Worm (Caenorhabditis elegans) whole organism, young adult: Measurements from ENCODE around the gene F29G9.1.

Source experiments
- B0019.2 ChIP-seq: fragments of 200-800 bp; sonication (Bioruptor generic); conservative IDR thresholded peaks from 2 replicates; pipeline ENCODE4 v1.3.6; 2022; ENCODE audit warnings: missing genetic modification reagents, missing genetic modification characterization, missing compliant biosample characterization
- B0035.1 ChIP-seq: sonication (generic microtip); optimal IDR thresholded peaks from 2 replicates; lab custom pipeline; 2016; ENCODE audit warnings: missing genetic modification characterization, mild to moderate bottlenecking, missing compliant biosample characterization, missing genotype, missing genetic modification reagents
- B0336.3 ChIP-seq: fragments of 200-800 bp; sonication (Bioruptor generic); IDR thresholded peaks from 2 replicates; pipeline ENCODE4 v1.3.6; 2022; ENCODE audit warnings: missing genetic modification characterization, missing compliant biosample characterization
- C06A6.2 ChIP-seq: fragments of 200-800 bp; sonication (Bioruptor generic); conservative IDR thresholded peaks from 2 replicates; pipeline ENCODE4 v1.3.6; 2022; ENCODE audit warnings: missing genetic modification characterization, missing compliant biosample characterization
- C17E4.6 ChIP-seq: fragments of 200-800 bp; sonication (Bioruptor generic); IDR thresholded peaks from 2 replicates; pipeline ENCODE4 v1.3.6; 2022; ENCODE audit warnings: missing genetic modification reagents, missing genetic modification characterization, missing compliant biosample characterization
- D2030.7 ChIP-seq: fragments of 200-800 bp; sonication (Bioruptor generic); IDR thresholded peaks from 2 replicates; pipeline ENCODE4 v1.3.6; 2022; ENCODE audit warnings: missing genetic modification reagents, missing genetic modification characterization, missing compliant biosample characterization
- F10E7.11 ChIP-seq: sonication (generic microtip); optimal IDR thresholded peaks from 2 replicates; lab custom pipeline; 2017; ENCODE audit warnings: mild to moderate bottlenecking, missing genetic modification characterization, moderate library complexity, missing compliant biosample characterization
- F22D6.2 ChIP-seq: sonication (generic microtip); optimal IDR thresholded peaks from 2 replicates; lab custom pipeline; 2016; ENCODE audit warnings: mild to moderate bottlenecking, missing genetic modification characterization, missing compliant biosample characterization
- F23B12.7 ChIP-seq: sonication (generic microtip); optimal IDR thresholded peaks from 2 replicates; lab custom pipeline; 2017; ENCODE audit warnings: missing genetic modification characterization, mild to moderate bottlenecking, missing compliant biosample characterization, antibody characterized with exemption, moderate library complexity; ENCODE audit not compliant: insufficient read depth
- F37B4.10 ChIP-seq: fragments of 200-800 bp; sonication (Bioruptor generic); IDR thresholded peaks from 2 replicates; pipeline ENCODE4 v1.3.6; 2022; ENCODE audit warnings: missing genetic modification characterization, missing compliant biosample characterization
- F39B2.1 ChIP-seq: fragments of 200-800 bp; sonication (Bioruptor generic); IDR thresholded peaks from 2 replicates; pipeline ENCODE4 v1.3.6; 2022; ENCODE audit warnings: missing genetic modification reagents, missing genetic modification characterization, missing compliant biosample characterization
- F52B5.7 ChIP-seq: sonication (generic microtip); optimal IDR thresholded peaks from 2 replicates; lab custom pipeline; 2016; ENCODE audit warnings: mild to moderate bottlenecking, missing genetic modification characterization, missing compliant biosample characterization
- F57A8.1 ChIP-seq: fragments of 200-800 bp; sonication (Bioruptor generic); optimal IDR thresholded peaks from 2 replicates; lab custom pipeline; 2018; ENCODE audit warnings: mild to moderate bottlenecking, missing genetic modification characterization, moderate library complexity, missing compliant biosample characterization
- K11D2.4 ChIP-seq: fragments of 200-800 bp; sonication (Bioruptor generic); IDR thresholded peaks from 2 replicates; pipeline ENCODE4 v1.3.6; 2022; ENCODE audit warnings: missing genetic modification reagents, missing genetic modification characterization, missing compliant biosample characterization
- T07F8.4 ChIP-seq: sonication (generic microtip); optimal IDR thresholded peaks from 2 replicates; lab custom pipeline; 2016; ENCODE audit warnings: mild to moderate bottlenecking, missing genetic modification characterization, moderate library complexity, missing compliant biosample characterization
- Y53G8AR.9 ChIP-seq: fragments of 200-800 bp; sonication (Bioruptor generic); conservative IDR thresholded peaks from 2 replicates; pipeline ENCODE4 v1.3.6; 2022; ENCODE audit warnings: missing genetic modification reagents, missing genetic modification characterization, missing compliant biosample characterization
- Y67H2A.10 ChIP-seq: fragments of 200-800 bp; sonication (Bioruptor generic); conservative IDR thresholded peaks from 2 replicates; pipeline ENCODE4 v1.3.6; 2022; ENCODE audit warnings: missing genetic modification reagents, missing genetic modification characterization, missing compliant biosample characterization
- Y79H2A.3 ChIP-seq: fragments of 200-800 bp; sonication (Bioruptor generic); conservative IDR thresholded peaks from 2 replicates; pipeline ENCODE4 v1.3.6; 2022; ENCODE audit warnings: missing genetic modification reagents, missing genetic modification characterization, missing compliant biosample characterization
- akir-1 ChIP-seq: fragments of 200-800 bp; sonication (Bioruptor generic); optimal IDR thresholded peaks from 2 replicates; lab custom pipeline; 2018; ENCODE audit warnings: mild to moderate bottlenecking, missing genetic modification characterization, moderate library complexity, missing compliant biosample characterization
- ama-1 ChIP-seq, 3 experiments: fragments of 150-350 bp in 1 of 3; sonication (generic microtip) in 2 of 3; optimal IDR thresholded peaks; 2 replicates each; lab custom pipeline; 2014 to 2018; ENCODE audit warnings: missing biosample characterization in 2 of 3, missing genetic modification characterization in 2 of 3, missing genetic modification reagents in 2 of 3
- aptf-3 ChIP-seq: fragments of 200-800 bp; sonication (Bioruptor generic); IDR thresholded peaks from 2 replicates; pipeline ENCODE4 v1.3.6; 2022; ENCODE audit warnings: missing genetic modification characterization, missing compliant biosample characterization
- bed-1 ChIP-seq: fragments of 200-800 bp; sonication (Bioruptor generic); IDR thresholded peaks from 2 replicates; pipeline ENCODE4 v1.3.6; 2022; ENCODE audit warnings: missing genetic modification reagents, missing genetic modification characterization, missing compliant biosample characterization
- cebp-1 ChIP-seq, 2 experiments: fragments of 200-800 bp in 1 of 2; sonication (Bioruptor generic) in 1 of 2; sonication (generic microtip) in 1 of 2; IDR thresholded peaks in 1 of 2; optimal IDR thresholded peaks in 1 of 2; 2 replicates each; pipeline versions ENCODE4 v1.3.6 to Lab custom; 2017 to 2022; ENCODE audit warnings: missing compliant biosample characterization in 2 of 2, missing genetic modification characterization in 2 of 2, mild to moderate bottlenecking in 1 of 2, missing genetic modification reagents in 1 of 2, moderate library complexity in 1 of 2
- ceh-58 ChIP-seq: fragments of 200-800 bp; sonication (Bioruptor generic); IDR thresholded peaks from 2 replicates; pipeline ENCODE4 v1.3.6; 2022; ENCODE audit warnings: missing genetic modification characterization, missing compliant biosample characterization
- die-1 ChIP-seq: sonication (generic microtip); optimal IDR thresholded peaks from 2 replicates; lab custom pipeline; 2016; ENCODE audit warnings: missing genotype, mild to moderate bottlenecking, missing genetic modification characterization, missing compliant biosample characterization
- dpl-1 ChIP-seq: fragments of 150-350 bp; optimal IDR thresholded peaks from 2 replicates; lab custom pipeline; 2014; ENCODE audit warnings: missing biosample characterization, missing genetic modification reagents, missing genetic modification characterization
- egl-18 ChIP-seq: fragments of 200-800 bp; sonication (Bioruptor generic); IDR thresholded peaks from 2 replicates; pipeline ENCODE4 v1.3.6; 2022; ENCODE audit warnings: missing genetic modification reagents, missing genetic modification characterization, missing compliant biosample characterization
- fkh-3 ChIP-seq: sonication (generic microtip); optimal IDR thresholded peaks from 2 replicates; lab custom pipeline; 2016; ENCODE audit warnings: mild to moderate bottlenecking, missing genetic modification characterization, missing compliant biosample characterization
- him-1 ChIP-seq: sonication (generic microtip); optimal IDR thresholded peaks from 2 replicates; lab custom pipeline; 2016; ENCODE audit warnings: missing genotype, missing genetic modification reagents, missing genetic modification characterization, missing compliant biosample characterization
- hlh-26 ChIP-seq: fragments of 200-800 bp; sonication (Bioruptor generic); conservative IDR thresholded peaks from 2 replicates; pipeline ENCODE4 v1.3.6; 2022; ENCODE audit warnings: missing genetic modification reagents, missing genetic modification characterization, missing compliant biosample characterization
- hmg-20 ChIP-seq: fragments of 200-800 bp; sonication (Bioruptor generic); IDR thresholded peaks from 2 replicates; pipeline ENCODE4 v1.3.6; 2022; ENCODE audit warnings: missing genetic modification reagents, missing genetic modification characterization, missing compliant biosample characterization
- hrde-1 ChIP-seq: sonication (generic microtip); optimal IDR thresholded peaks from 2 replicates; lab custom pipeline; 2016; ENCODE audit warnings: missing genetic modification characterization, mild to moderate bottlenecking, missing compliant biosample characterization, moderate library complexity, missing genotype, missing genetic modification reagents, borderline replicate concordance
- lag-1 ChIP-seq: fragments of 200-800 bp; sonication (Bioruptor generic); IDR thresholded peaks from 2 replicates; pipeline ENCODE4 v1.3.6; 2022; ENCODE audit warnings: missing genetic modification reagents, missing genetic modification characterization, missing compliant biosample characterization
- lin-35 ChIP-seq, 3 experiments: fragments of 150-350 bp in 2 of 3; sonication (generic microtip) in 1 of 3; optimal IDR thresholded peaks; 2 replicates each; lab custom pipeline; 2014 to 2018; ENCODE audit warnings: missing biosample characterization in 3 of 3, missing genetic modification characterization in 3 of 3, missing genetic modification reagents in 3 of 3
- lir-1 ChIP-seq: fragments of 200-800 bp; sonication (Bioruptor generic); conservative IDR thresholded peaks from 2 replicates; pipeline ENCODE4 v1.3.6; 2022; ENCODE audit warnings: missing genetic modification reagents, missing genetic modification characterization, missing compliant biosample characterization
- madf-6 ChIP-seq: fragments of 200-800 bp; sonication (Bioruptor generic); IDR thresholded peaks from 2 replicates; pipeline ENCODE4 v1.3.6; 2022; ENCODE audit warnings: missing genetic modification reagents, missing genetic modification characterization, missing compliant biosample characterization
- mcd-1 ChIP-seq: fragments of 200-800 bp; sonication (Bioruptor generic); IDR thresholded peaks from 2 replicates; pipeline ENCODE4 v1.3.6; 2022; ENCODE audit warnings: missing genetic modification reagents, missing genetic modification characterization, missing compliant biosample characterization
- mes-4 ChIP-seq: sonication (generic microtip); optimal IDR thresholded peaks from 2 replicates; lab custom pipeline; 2016; ENCODE audit warnings: missing genotype, missing genetic modification characterization, missing compliant biosample characterization
- nfya-2 ChIP-seq: fragments of 200-800 bp; sonication (Bioruptor generic); IDR thresholded peaks from 2 replicates; pipeline ENCODE4 v1.3.6; 2022; ENCODE audit warnings: missing genetic modification reagents, missing genetic modification characterization, missing compliant biosample characterization
- pbrm-1 ChIP-seq: fragments of 200-800 bp; sonication (Bioruptor generic); IDR thresholded peaks from 2 replicates; pipeline ENCODE4 v1.3.6; 2022; ENCODE audit warnings: missing genetic modification reagents, missing genetic modification characterization, missing compliant biosample characterization
- snpc-1.1 ChIP-seq: sonication (generic microtip); optimal IDR thresholded peaks from 2 replicates; lab custom pipeline; 2017; ENCODE audit warnings: missing genetic modification characterization, mild to moderate bottlenecking, missing compliant biosample characterization, antibody characterized with exemption, moderate library complexity, missing genotype, missing genetic modification reagents; ENCODE audit not compliant: insufficient read depth
- snpc-3.4 ChIP-seq: sonication (generic microtip); optimal IDR thresholded peaks from 2 replicates; lab custom pipeline; 2017; ENCODE audit warnings: missing genetic modification characterization, mild to moderate bottlenecking, missing compliant biosample characterization, antibody characterized with exemption, moderate library complexity, missing genotype, missing genetic modification reagents
- sptf-2 ChIP-seq: fragments of 200-800 bp; sonication (Bioruptor generic); optimal IDR thresholded peaks from 2 replicates; lab custom pipeline; 2018; ENCODE audit warnings: mild to moderate bottlenecking, missing genetic modification characterization, missing compliant biosample characterization
- ztf-22 ChIP-seq: fragments of 200-800 bp; sonication (Bioruptor generic); optimal IDR thresholded peaks from 2 replicates; lab custom pipeline; 2018; ENCODE audit warnings: mild to moderate bottlenecking, missing genetic modification characterization, moderate library complexity, missing compliant biosample characterization
- ztf-25 ChIP-seq: fragments of 200-800 bp; sonication (Bioruptor generic); IDR thresholded peaks from 2 replicates; pipeline ENCODE4 v1.3.6; 2022; ENCODE audit warnings: missing genetic modification reagents, missing genetic modification characterization, missing compliant biosample characterization

Gene F29G9.1

DNA sequence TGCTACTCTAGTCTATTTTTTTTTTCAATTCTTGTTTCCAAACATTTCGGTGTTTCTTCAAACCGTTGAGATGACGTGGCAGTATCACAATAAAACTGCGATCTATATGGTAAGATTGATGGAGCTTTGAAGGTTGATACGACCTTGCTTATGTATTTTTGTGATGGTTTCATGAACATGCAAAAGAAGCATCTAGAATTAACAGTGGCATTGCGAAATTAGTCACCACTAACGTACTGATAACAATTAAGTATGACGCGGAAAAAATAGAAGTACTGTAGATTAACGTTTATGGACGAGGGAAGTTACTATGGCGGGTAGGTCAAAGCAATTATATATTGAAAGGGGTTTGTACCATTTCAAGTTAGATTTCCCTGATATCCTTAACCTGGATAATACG is 26.5 kb upstream of the F29G9.1 start:
- TF ChIP-seq lir-1 (GFP tag; lab: Robert Waterston, UW) (no peak), cebp-1 (GFP tag; IDR thresholded peaks at IDR 0.05; lab: Robert Waterston, UW) (peak; percentile 72; the same call in 1 of the 2 replicates), cebp-1 (tag; optimal IDR thresholded peaks at IDR 0.05; lab: Kevin White, UChicago) (peak; percentile 86)

DNA sequence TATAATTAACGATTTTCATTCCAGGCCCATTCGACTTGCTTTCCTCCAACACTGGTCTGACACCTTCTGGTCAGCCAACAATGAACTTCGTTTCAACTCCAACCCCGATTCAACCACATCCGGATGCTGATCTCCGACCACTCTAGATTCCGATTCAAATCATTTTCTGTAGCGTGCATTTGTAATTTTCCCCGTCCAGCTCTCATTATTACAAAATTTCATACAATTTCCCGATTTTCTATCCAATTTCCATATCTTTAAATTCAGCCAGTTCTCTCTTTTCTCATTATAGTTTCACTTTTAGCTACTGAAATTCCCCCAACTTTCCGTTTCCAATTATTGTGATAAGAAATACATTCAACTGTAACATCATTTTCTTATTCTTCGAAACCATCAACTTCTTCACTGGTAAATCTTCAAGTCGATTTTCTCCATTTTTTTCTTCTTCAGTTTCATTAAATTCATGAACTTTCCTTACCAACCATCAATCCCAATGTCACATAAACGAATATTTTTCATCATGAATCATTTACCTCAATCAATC is 23.3 kb upstream of the F29G9.1 start:
- TF ChIP-seq snpc-1.1 (tag; lab: Kevin White, UChicago): peak; percentile 36
- peak; percentile 67 for TF ChIP-seq madf-6
- no peak for TF ChIP-seq F52B5.7 (tag; lab: Kevin White, UChicago)
- no peak for TF ChIP-seq hlh-26
- TF ChIP-seq mes-4 (tag; lab: Kevin White, UChicago): no peak
- no peak for TF ChIP-seq akir-1 (GFP tag; lab: Kevin White, UChicago)
- no peak for TF ChIP-seq T07F8.4 (tag; lab: Kevin White, UChicago)
- TF ChIP-seq ceh-58 (GFP tag; lab: Robert Waterston, UW): no peak
- TF ChIP-seq F37B4.10: no peak
- peak; percentile 63 for TF ChIP-seq F10E7.11 (tag; lab: Kevin White, UChicago)
- TF ChIP-seq lag-1 (GFP tag; lab: Robert Waterston, UW): no peak
- no peak for TF ChIP-seq ama-1 (optimal IDR thresholded peaks at IDR 0.05; lab: Kevin White, UChicago)
- TF ChIP-seq ama-1 (GFP tag; optimal IDR thresholded peaks at IDR 0.05; lab: Kevin White, UChicago): peak in 1 of 2 experiments; percentile 44
- no peak for TF ChIP-seq B0019.2
- TF ChIP-seq K11D2.4 (GFP tag; lab: Robert Waterston, UW): no peak
- TF ChIP-seq aptf-3 (GFP tag; lab: Robert Waterston, UW): no peak
- TF ChIP-seq ztf-22 (GFP tag; lab: Kevin White, UChicago): no peak
- no peak for TF ChIP-seq F39B2.1
- no peak for TF ChIP-seq fkh-3 (tag; lab: Kevin White, UChicago)
- no peak for TF ChIP-seq dpl-1
- no peak for TF ChIP-seq F22D6.2 (tag; lab: Kevin White, UChicago)
- no peak for TF ChIP-seq ztf-25 (GFP tag; lab: Robert Waterston, UW)
- no peak for TF ChIP-seq D2030.7
- peak; percentile 68 for TF ChIP-seq B0336.3 (GFP tag; lab: Robert Waterston, UW)
- TF ChIP-seq snpc-3.4 (tag; lab: Kevin White, UChicago): peak; percentile 52
- TF ChIP-seq die-1 (tag; lab: Kevin White, UChicago): no peak
- no peak for TF ChIP-seq F57A8.1 (GFP tag; lab: Kevin White, UChicago)
- peak; percentile 4; the same call in 1 of the 2 replicates for TF ChIP-seq mcd-1 (GFP tag; lab: Robert Waterston, UW)
- TF ChIP-seq nfya-2 (GFP tag; lab: Robert Waterston, UW): no peak
- no peak for TF ChIP-seq C17E4.6 (GFP tag; lab: Robert Waterston, UW)
- TF ChIP-seq hrde-1 (tag; lab: Kevin White, UChicago): peak; percentile 30
- TF ChIP-seq Y67H2A.10 (GFP tag; lab: Robert Waterston, UW): no peak
- TF ChIP-seq sptf-2 (GFP tag; lab: Kevin White, UChicago): no peak
- TF ChIP-seq lin-35 (GFP tag; optimal IDR thresholded peaks at IDR 0.05; lab: Kevin White, UChicago): peak in 1 of 3 experiments; percentile 2
- TF ChIP-seq Y79H2A.3 (GFP tag; lab: Robert Waterston, UW): 0 out of 2 replicates have a peak, but pooled peaks have one; percentile 11
- TF ChIP-seq Y53G8AR.9 (GFP tag; lab: Robert Waterston, UW): peak; percentile 32; the same call in 1 of the 2 replicates
- TF ChIP-seq egl-18 (GFP tag; lab: Robert Waterston, UW): no peak
- peak; percentile 34 for TF ChIP-seq him-1
- no peak for TF ChIP-seq hmg-20 (GFP tag; lab: Robert Waterston, UW)
- no peak for TF ChIP-seq C06A6.2 (GFP tag; lab: Robert Waterston, UW)
- no peak for TF ChIP-seq bed-1 (GFP tag; lab: Robert Waterston, UW)
- TF ChIP-seq F23B12.7 (tag; lab: Kevin White, UChicago): no peak
- peak; percentile 40; the same call in 1 of the 2 replicates for TF ChIP-seq pbrm-1
- TF ChIP-seq B0035.1: no peak
